Fruit fly (Drosophila melanogaster) whole organism, prepupa: Measurements from ENCODE around the gene CG33337.

ENCODE experiments used
- Blimp-1 ChIP-seq: fragments of 200-800 bp; sonication (Bioruptor generic); optimal IDR thresholded peaks from 3 replicates; lab custom pipeline; 2017; ENCODE audit warnings: missing biosample characterization, missing genetic modification characterization, mild to moderate bottlenecking, moderate library complexity, missing genetic modification reagents
- CG10631 ChIP-seq: fragments of 200-800 bp; sonication (Bioruptor generic); optimal IDR thresholded peaks from 2 replicates; lab custom pipeline; 2016; ENCODE audit warnings: missing biosample characterization, missing genetic modification characterization
- CG10669 ChIP-seq: fragments of 200-800 bp; sonication (Bioruptor generic); optimal IDR thresholded peaks from 3 replicates; lab custom pipeline; 2018; ENCODE audit warnings: missing biosample characterization, mild to moderate bottlenecking, missing genetic modification characterization, moderate library complexity
- CG11294 ChIP-seq: fragments of 200-800 bp; sonication (Bioruptor generic); IDR thresholded peaks from 2 replicates; pipeline ENCODE4 v1.3.6; 2022; ENCODE audit warnings: missing biosample characterization, missing genetic modification characterization
- CG11762 ChIP-seq: fragments of 200-800 bp; sonication (Bioruptor generic); optimal IDR thresholded peaks from 3 replicates; lab custom pipeline; 2016; ENCODE audit warnings: missing biosample characterization, missing genetic modification characterization; ENCODE audit not compliant: insufficient read depth
- CG11902 ChIP-seq: fragments of 200-800 bp; sonication (Bioruptor generic); optimal IDR thresholded peaks from 3 replicates; lab custom pipeline; 2016; ENCODE audit warnings: missing biosample characterization, missing genetic modification characterization
- CG15336 ChIP-seq: fragments of 200-800 bp; sonication (Bioruptor generic); IDR thresholded peaks from 2 replicates; pipeline ENCODE4 v1.3.6; 2022; ENCODE audit warnings: missing biosample characterization, missing genetic modification characterization
- CG1621 ChIP-seq: fragments of 200-800 bp; sonication (Bioruptor generic); optimal IDR thresholded peaks from 3 replicates; lab custom pipeline; 2018; ENCODE audit warnings: missing biosample characterization, mild to moderate bottlenecking, missing genetic modification characterization
- CG16779 ChIP-seq: fragments of 200-800 bp; sonication (Bioruptor generic); optimal IDR thresholded peaks from 3 replicates; lab custom pipeline; 2017; ENCODE audit warnings: missing biosample characterization, mild to moderate bottlenecking, missing genetic modification characterization
- CG31627 ChIP-seq: fragments of 200-800 bp; sonication (Bioruptor generic); optimal IDR thresholded peaks from 3 replicates; lab custom pipeline; 2016; ENCODE audit warnings: missing biosample characterization, missing genetic modification characterization
- CG34406 ChIP-seq: fragments of 200-800 bp; sonication (Bioruptor generic); optimal IDR thresholded peaks from 3 replicates; lab custom pipeline; 2016; ENCODE audit warnings: missing biosample characterization, missing genetic modification characterization
- CG3919 ChIP-seq: fragments of 200-800 bp; sonication (Bioruptor generic); optimal IDR thresholded peaks from 3 replicates; lab custom pipeline; 2016; ENCODE audit warnings: missing biosample characterization, missing genetic modification characterization
- CG6163 ChIP-seq: fragments of 200-800 bp; sonication (Bioruptor generic); IDR thresholded peaks from 3 replicates; pipeline ENCODE4 v1.3.6; 2022; ENCODE audit warnings: missing biosample characterization, missing genetic modification characterization
- CG6276 ChIP-seq: fragments of 200-800 bp; sonication (Bioruptor generic); optimal IDR thresholded peaks from 2 replicates; lab custom pipeline; 2017; ENCODE audit warnings: missing biosample characterization, mild to moderate bottlenecking, missing genetic modification characterization
- CG6792 ChIP-seq: fragments of 200-800 bp; sonication (Bioruptor generic); optimal IDR thresholded peaks from 3 replicates; lab custom pipeline; 2016; ENCODE audit warnings: missing biosample characterization, missing genetic modification characterization
- CG7368 ChIP-seq: fragments of 200-800 bp; sonication (Bioruptor generic); optimal IDR thresholded peaks from 3 replicates; lab custom pipeline; 2016; ENCODE audit warnings: missing biosample characterization, missing genetic modification characterization
- CG8319 ChIP-seq: fragments of 200-800 bp; sonication (Bioruptor generic); optimal IDR thresholded peaks from 3 replicates; lab custom pipeline; 2016; ENCODE audit warnings: missing biosample characterization, missing genetic modification characterization
- CG9139 ChIP-seq: fragments of 200-800 bp; sonication (Bioruptor generic); optimal IDR thresholded peaks from 3 replicates; lab custom pipeline; 2017; ENCODE audit warnings: missing biosample characterization, mild to moderate bottlenecking, missing genetic modification characterization
- Eip75B ChIP-seq: fragments of 200-800 bp; sonication (Bioruptor generic); optimal IDR thresholded peaks from 3 replicates; lab custom pipeline; 2016; ENCODE audit warnings: missing biosample characterization, missing genetic modification characterization
- Eip78C ChIP-seq: fragments of 200-800 bp; sonication (Bioruptor generic); peaks from one replicate; lab custom pipeline; 2016; ENCODE audit warnings: missing biosample characterization, missing genetic modification characterization
- Gug ChIP-seq: fragments of 200-800 bp; sonication (Bioruptor generic); IDR thresholded peaks from 2 replicates; pipeline ENCODE4 v1.3.6; 2022; ENCODE audit warnings: missing biosample characterization, missing genetic modification characterization
- Hr38 ChIP-seq: sonication (Bioruptor generic); optimal IDR thresholded peaks from 2 replicates; lab custom pipeline; 2016; ENCODE audit warnings: missing biosample characterization, missing genetic modification characterization
- Hr39 ChIP-seq: fragments of 200-800 bp; sonication (Bioruptor generic); optimal IDR thresholded peaks from 2 replicates; lab custom pipeline; 2016; ENCODE audit warnings: missing biosample characterization, missing genetic modification characterization
- Hr4 ChIP-seq: fragments of 200-800 bp; sonication (Bioruptor generic); optimal IDR thresholded peaks from 3 replicates; lab custom pipeline; 2016; ENCODE audit warnings: missing biosample characterization, missing genetic modification characterization
- Lpt ChIP-seq: fragments of 200-800 bp; sonication (Bioruptor generic); optimal IDR thresholded peaks from 3 replicates; lab custom pipeline; 2016; ENCODE audit warnings: missing biosample characterization, missing genetic modification characterization
- Met ChIP-seq: fragments of 200-800 bp; sonication (Bioruptor generic); optimal IDR thresholded peaks from 3 replicates; lab custom pipeline; 2016; ENCODE audit warnings: missing biosample characterization, missing genetic modification characterization
- OdsH ChIP-seq: fragments of 200-800 bp; sonication (Bioruptor generic); optimal IDR thresholded peaks from 3 replicates; lab custom pipeline; 2016; ENCODE audit warnings: missing biosample characterization, missing genetic modification characterization
- Smox ChIP-seq: fragments of 200-800 bp; sonication (Bioruptor generic); optimal IDR thresholded peaks from 3 replicates; lab custom pipeline; 2016; ENCODE audit warnings: missing biosample characterization, missing genetic modification characterization
- Sox102F ChIP-seq: fragments of 200-800 bp; sonication (Bioruptor generic); optimal IDR thresholded peaks from 2 replicates; lab custom pipeline; 2016; ENCODE audit warnings: missing biosample characterization, mild to moderate bottlenecking, missing genetic modification characterization
- Sox15 ChIP-seq: fragments of 200-800 bp; sonication (Bioruptor generic); optimal IDR thresholded peaks from 3 replicates; lab custom pipeline; 2016; ENCODE audit warnings: missing biosample characterization, missing genetic modification characterization
- acj6 ChIP-seq: fragments of 200-800 bp; sonication (Bioruptor generic); optimal IDR thresholded peaks from 3 replicates; lab custom pipeline; 2016; ENCODE audit warnings: missing biosample characterization, missing genetic modification characterization
- dac ChIP-seq: fragments of 200-800 bp; sonication (Bioruptor generic); optimal IDR thresholded peaks from 2 replicates; lab custom pipeline; 2017; ENCODE audit warnings: missing biosample characterization, mild to moderate bottlenecking, missing genetic modification characterization
- dsx ChIP-seq: fragments of 200-800 bp; optimal IDR thresholded peaks from 3 replicates; lab custom pipeline; 2019; ENCODE audit warnings: missing biosample characterization, mild to moderate bottlenecking, missing genetic modification characterization, moderate library complexity; ENCODE audit not compliant: poor library complexity, severe bottlenecking
- eg ChIP-seq: fragments of 200-800 bp; sonication (Bioruptor generic); IDR thresholded peaks from 3 replicates; pipeline ENCODE4 v1.3.6; 2022; ENCODE audit warnings: missing biosample characterization, missing genetic modification characterization
- esn ChIP-seq: fragments of 200-800 bp; sonication (Bioruptor generic); optimal IDR thresholded peaks from 2 replicates; lab custom pipeline; 2016; ENCODE audit warnings: missing biosample characterization, mild to moderate bottlenecking, missing genetic modification characterization, moderate library complexity
- fd59A ChIP-seq: fragments of 200-800 bp; sonication (Bioruptor generic); optimal IDR thresholded peaks from 2 replicates; lab custom pipeline; 2017; ENCODE audit warnings: missing biosample characterization, mild to moderate bottlenecking, missing genetic modification characterization, missing genetic modification reagents
- fd85E ChIP-seq: fragments of 200-800 bp; sonication (Bioruptor generic); optimal IDR thresholded peaks from 3 replicates; lab custom pipeline; 2016; ENCODE audit warnings: missing biosample characterization, missing genetic modification characterization
- fkh ChIP-seq: fragments of 200-800 bp; sonication (Bioruptor generic); optimal IDR thresholded peaks from 3 replicates; lab custom pipeline; 2017; ENCODE audit warnings: missing biosample characterization, mild to moderate bottlenecking, missing genetic modification characterization, moderate library complexity
- lz ChIP-seq: fragments of 200-800 bp; sonication (Bioruptor generic); optimal IDR thresholded peaks from 3 replicates; lab custom pipeline; 2016; ENCODE audit warnings: missing biosample characterization, missing genetic modification characterization
- net ChIP-seq: fragments of 200-800 bp; sonication (Bioruptor generic); optimal IDR thresholded peaks from 3 replicates; lab custom pipeline; 2016; ENCODE audit warnings: missing biosample characterization, missing genetic modification characterization
- salr ChIP-seq, 2 experiments: fragments of 200-800 bp; sonication (Bioruptor generic); optimal IDR thresholded peaks; 3 replicates each; lab custom pipeline; 2016 to 2018; ENCODE audit warnings: missing biosample characterization in 2 of 2, missing genetic modification characterization in 2 of 2, mild to moderate bottlenecking in 1 of 2
- spab ChIP-seq: fragments of 200-800 bp; sonication (Bioruptor generic); optimal IDR thresholded peaks from 2 replicates; lab custom pipeline; 2017; ENCODE audit warnings: missing biosample characterization, mild to moderate bottlenecking, missing genetic modification characterization, missing genetic modification reagents
- ss ChIP-seq, 2 experiments: fragments of 200-800 bp; sonication (Bioruptor generic); optimal IDR thresholded peaks; 2 replicates in 1 of 2; 3 replicates in 1 of 2; lab custom pipeline; 2017 to 2018; ENCODE audit warnings: mild to moderate bottlenecking in 2 of 2, missing biosample characterization in 2 of 2, missing genetic modification characterization in 2 of 2, moderate library complexity in 1 of 2
- svp ChIP-seq: fragments of 200-800 bp; sonication (Bioruptor generic); peaks from one replicate; lab custom pipeline; 2016; ENCODE audit warnings: missing biosample characterization, missing genetic modification characterization
- topi ChIP-seq: fragments of 200-800 bp; sonication (Bioruptor generic); optimal IDR thresholded peaks from 3 replicates; lab custom pipeline; 2016; ENCODE audit warnings: missing biosample characterization, missing genetic modification characterization
- vri ChIP-seq: fragments of 200-800 bp; sonication (Bioruptor generic); optimal IDR thresholded peaks from 3 replicates; lab custom pipeline; 2016; ENCODE audit warnings: missing biosample characterization, mild to moderate bottlenecking, missing genetic modification characterization

The CG33337 gene

dm6 chr3R:23592669-23593068 lies at the start of gene CG33337:
CG33337 (minus strand) TSS chr3R:23592769.
- TF ChIP-seq lz (GFP tag; lab: Kevin White, UChicago) (no peak), CG31627 (no peak), CG11294 (GFP tag; lab: Robert Waterston, UW) (no peak), eg (GFP tag; lab: Robert Waterston, UW) (no peak), Hr4 (GFP tag; lab: Kevin White, UChicago) (no peak), CG3919 (GFP tag; lab: Kevin White, UChicago) (no peak), CG15336 (GFP tag; lab: Robert Waterston, UW) (no peak), fkh (GFP tag; lab: Kevin White, UChicago) (no peak), CG16779 (no peak), Hr39 (GFP tag; lab: Kevin White, UChicago) (no peak), Met (GFP tag; lab: Kevin White, UChicago) (no peak), net (GFP tag; lab: Kevin White, UChicago) (no peak), Hr38 (GFP tag; lab: Kevin White, UChicago) (no peak), CG1621 (no peak), CG8319 (GFP tag; lab: Kevin White, UChicago) (no peak), Smox (no peak)
- TF ChIP-seq, all 60 proteins: peak for 0

dm6 chr3R:23639583-23639982 lies 47.0 kb upstream of the CG33337 start:
- peak; percentile 51 for TF ChIP-seq svp (GFP tag; lab: Kevin White, UChicago)
- no peak for TF ChIP-seq CG3919 (GFP tag; lab: Kevin White, UChicago)

dm6 chr3R:23638351-23638750 lies 45.8 kb upstream of the CG33337 start:
- TF ChIP-seq CG11294 (GFP tag; lab: Robert Waterston, UW) (peak; percentile 35; the same call in 1 of the 2 replicates), CG6276 (peak; percentile 43), OdsH (GFP tag; lab: Kevin White, UChicago) (peak; percentile 26), Eip78C (peak; percentile 76), esn (no peak), fd59A (no peak), CG15336 (GFP tag; lab: Robert Waterston, UW) (peak; percentile 80), Blimp-1 (GFP tag; lab: Kevin White, UChicago) (no peak), Sox15 (GFP tag; lab: Kevin White, UChicago) (no peak), topi (GFP tag; lab: Kevin White, UChicago) (no peak), CG11902 (no peak), CG10669 (GFP tag; lab: Kevin White, UChicago) (no peak), CG31627 (no peak), CG34406 (no peak), lz (GFP tag; lab: Kevin White, UChicago) (no peak), CG10631 (GFP tag; lab: Kevin White, UChicago) (no peak), fd85E (GFP tag; lab: Kevin White, UChicago) (no peak), Lpt (peak; percentile 45), CG7368 (GFP tag; lab: Kevin White, UChicago) (peak; percentile 14), vri (no peak), CG1621 (no peak), CG11762 (GFP tag; lab: Kevin White, UChicago) (no peak), Eip75B (no peak), fkh (GFP tag; lab: Kevin White, UChicago) (no peak), eg (GFP tag; lab: Robert Waterston, UW) (peak; percentile 77), salr (GFP tag; optimal IDR thresholded peaks at IDR 0.05; lab: Kevin White, UChicago) (peak in 1 of 2 experiments; percentile 21), CG6163 (peak; percentile 18; the same call in 1 of the 3 replicates), dsx (GFP tag; lab: Kevin White, UChicago) (no peak), svp (GFP tag; lab: Kevin White, UChicago) (no peak), CG9139 (GFP tag; lab: Kevin White, UChicago) (no peak), ss (GFP tag; optimal IDR thresholded peaks at IDR 0.05; lab: Kevin White, UChicago) (no peak), Sox102F (GFP tag; lab: Kevin White, UChicago) (no peak), Hr39 (GFP tag; lab: Kevin White, UChicago) (no peak), net (GFP tag; lab: Kevin White, UChicago) (peak; percentile 45), acj6 (GFP tag; lab: Kevin White, UChicago) (peak; percentile 17), dac (no peak), CG8319 (GFP tag; lab: Kevin White, UChicago) (no peak), Gug (GFP tag; lab: Robert Waterston, UW) (0 out of 2 replicates have a peak, but pooled peaks have one; percentile 23), Smox (no peak), spab (GFP tag; lab: Kevin White, UChicago) (no peak), Met (GFP tag; lab: Kevin White, UChicago) (no peak), CG6792 (no peak), Hr38 (GFP tag; lab: Kevin White, UChicago) (no peak)
